Fruit fly (Drosophila melanogaster) whole organism, embryonic: ENCODE results near the gene Gos28.
A peak's percentile ranks its signal among the peaks of the same experiment; 100 is the strongest.

Source experiments
- Atf6 ChIP-seq: fragments of 200-800 bp; sonication (Bioruptor generic); IDR thresholded peaks from 2 replicates; pipeline ENCODE4 v1.3.6; 2022; ENCODE audit warnings: missing biosample characterization, missing genetic modification characterization
- Bgb ChIP-seq: fragments of 200-800 bp; sonication (Bioruptor generic); IDR thresholded peaks from 2 replicates; pipeline ENCODE4 v1.3.6; 2022; ENCODE audit warnings: missing biosample characterization, missing genetic modification characterization; ENCODE audit not compliant: partially characterized antibody
- BtbVII ChIP-seq: fragments of 200-800 bp; sonication (Bioruptor generic); optimal IDR thresholded peaks from 3 replicates; lab custom pipeline; 2017; ENCODE audit warnings: missing biosample characterization, mild to moderate bottlenecking, missing genetic modification characterization
- CG10543 ChIP-seq: fragments of 200-800 bp; sonication (Bioruptor generic); optimal IDR thresholded peaks from 3 replicates; lab custom pipeline; 2017; ENCODE audit warnings: missing biosample characterization, mild to moderate bottlenecking, missing genetic modification characterization, moderate library complexity
- CG11695 ChIP-seq: fragments of 200-800 bp; sonication (Bioruptor generic); IDR thresholded peaks from 3 replicates; pipeline ENCODE4 v1.3.6; 2022; ENCODE audit warnings: missing biosample characterization, missing genetic modification characterization
- CG13424 ChIP-seq: fragments of 200-800 bp; sonication (Bioruptor generic); optimal IDR thresholded peaks from 2 replicates; lab custom pipeline; 2019; ENCODE audit warnings: missing biosample characterization, mild to moderate bottlenecking, missing genetic modification characterization, moderate library complexity
- CG14050 ChIP-seq: fragments of 200-800 bp; sonication (Bioruptor generic); IDR thresholded peaks from 3 replicates; pipeline ENCODE4 v1.3.6; 2022; ENCODE audit warnings: missing biosample characterization, missing genetic modification characterization
- CG15011 ChIP-seq: fragments of 200-800 bp; sonication (Bioruptor generic); optimal IDR thresholded peaks from 3 replicates; lab custom pipeline; 2018; ENCODE audit warnings: missing biosample characterization, mild to moderate bottlenecking, missing genetic modification characterization
- CG1529 ChIP-seq: fragments of 200-800 bp; sonication (Bioruptor generic); optimal IDR thresholded peaks from 3 replicates; lab custom pipeline; 2018; ENCODE audit warnings: missing biosample characterization, missing genetic modification characterization
- CG15601 ChIP-seq: fragments of 200-800 bp; sonication (Bioruptor generic); optimal IDR thresholded peaks from 3 replicates; lab custom pipeline; 2019; ENCODE audit warnings: missing biosample characterization, mild to moderate bottlenecking, missing genetic modification characterization, moderate library complexity
- CG17186 ChIP-seq: fragments of 200-800 bp; sonication (Bioruptor generic); optimal IDR thresholded peaks from 3 replicates; lab custom pipeline; 2017; ENCODE audit warnings: missing biosample characterization, missing genetic modification reagents, missing genetic modification characterization
- CG1832 ChIP-seq: fragments of 200-800 bp; sonication (Bioruptor generic); optimal IDR thresholded peaks from 2 replicates; lab custom pipeline; 2017; ENCODE audit warnings: missing biosample characterization, mild to moderate bottlenecking, missing genetic modification characterization, inconsistent platforms
- CG31441 ChIP-seq: fragments of 200-800 bp; sonication (Bioruptor generic); IDR thresholded peaks from 2 replicates; pipeline ENCODE4 v1.3.6; 2022; ENCODE audit warnings: missing biosample characterization, missing genetic modification characterization
- CG4360 ChIP-seq: fragments of 200-800 bp; sonication (Bioruptor generic); IDR thresholded peaks from 2 replicates; pipeline ENCODE4 v1.3.6; 2022; ENCODE audit warnings: missing biosample characterization, missing genetic modification characterization
- CG5953 ChIP-seq: fragments of 200-800 bp; sonication (Bioruptor generic); IDR thresholded peaks from 2 replicates; pipeline ENCODE4 v1.3.6; 2022; ENCODE audit warnings: missing biosample characterization, missing genetic modification characterization
- CG6272 ChIP-seq: fragments of 200-800 bp; sonication (Bioruptor generic); IDR thresholded peaks from 2 replicates; pipeline ENCODE4 v1.3.6; 2022; ENCODE audit warnings: missing biosample characterization, missing genetic modification characterization
- CG6683 ChIP-seq: fragments of 200-800 bp; sonication (Bioruptor generic); optimal IDR thresholded peaks from 2 replicates; lab custom pipeline; 2017; ENCODE audit warnings: missing biosample characterization, mild to moderate bottlenecking, missing genetic modification characterization, missing genetic modification reagents
- CG6813 ChIP-seq: fragments of 200-800 bp; sonication (Bioruptor generic); optimal IDR thresholded peaks from 2 replicates; lab custom pipeline; 2017; ENCODE audit warnings: missing biosample characterization, missing genetic modification characterization, mild to moderate bottlenecking, moderate library complexity, missing genetic modification reagents
- CG9609 ChIP-seq: fragments of 200-800 bp; sonication (Bioruptor generic); optimal IDR thresholded peaks from 3 replicates; lab custom pipeline; 2016; ENCODE audit warnings: missing biosample characterization, missing genetic modification characterization
- Dad ChIP-seq: fragments of 200-800 bp; sonication (Bioruptor generic); optimal IDR thresholded peaks from 3 replicates; lab custom pipeline; 2016; ENCODE audit warnings: missing biosample characterization, missing genetic modification characterization
- Dll ChIP-seq: fragments of 200-800 bp; sonication (Bioruptor generic); IDR thresholded peaks from 4 replicates; pipeline ENCODE4 v1.3.6; 2022; ENCODE audit warnings: missing biosample characterization, missing genetic modification characterization; ENCODE audit not compliant: partially characterized antibody
- Drgx ChIP-seq: fragments of 200-800 bp; sonication (Bioruptor generic); IDR thresholded peaks from 2 replicates; pipeline ENCODE4 v1.3.6; 2022; ENCODE audit warnings: missing biosample characterization, missing genetic modification characterization
- ERR ChIP-seq: fragments of 200-800 bp; sonication (Bioruptor generic); optimal IDR thresholded peaks from 2 replicates; lab custom pipeline; 2016; ENCODE audit warnings: missing biosample characterization, missing genetic modification characterization
- Elba2 ChIP-seq: fragments of 200-800 bp; sonication (Bioruptor generic); optimal IDR thresholded peaks from 3 replicates; lab custom pipeline; 2016; ENCODE audit warnings: missing biosample characterization, missing genetic modification characterization
- HHEX ChIP-seq: fragments of 200-800 bp; sonication (Bioruptor generic); optimal IDR thresholded peaks from 3 replicates; lab custom pipeline; 2017; ENCODE audit warnings: missing biosample characterization, mild to moderate bottlenecking, missing genetic modification characterization, missing genetic modification reagents
- HLH54F ChIP-seq: fragments of 200-800 bp; sonication (Bioruptor generic); optimal IDR thresholded peaks from 3 replicates; lab custom pipeline; 2016; ENCODE audit warnings: missing biosample characterization, missing genetic modification characterization
- Hmx ChIP-seq: fragments of 200-800 bp; sonication (Bioruptor generic); optimal IDR thresholded peaks from 2 replicates; lab custom pipeline; 2016; ENCODE audit warnings: missing biosample characterization, missing genetic modification characterization
- Mrtf ChIP-seq: fragments of 200-800 bp; sonication (Bioruptor generic); IDR thresholded peaks from 3 replicates; pipeline ENCODE4 v1.3.6; 2022; ENCODE audit warnings: missing biosample characterization, missing genetic modification characterization
- Oaz ChIP-seq: fragments of 200-800 bp; sonication (Bioruptor generic); IDR thresholded peaks from 2 replicates; pipeline ENCODE4 v1.3.6; 2022; ENCODE audit warnings: missing biosample characterization, missing genetic modification characterization
- Side ChIP-seq: fragments of 200-800 bp; sonication (Bioruptor generic); optimal IDR thresholded peaks from 2 replicates; lab custom pipeline; 2016; ENCODE audit warnings: missing biosample characterization, missing genetic modification characterization
- amos ChIP-seq: fragments of 200-800 bp; sonication (Bioruptor generic); IDR thresholded peaks from 2 replicates; pipeline ENCODE4 v1.3.6; 2022; ENCODE audit warnings: missing biosample characterization, missing genetic modification characterization; ENCODE audit not compliant: partially characterized antibody
- cas ChIP-seq: fragments of 200-800 bp; sonication (Bioruptor generic); IDR thresholded peaks from 2 replicates; pipeline ENCODE4 v1.3.6; 2022; ENCODE audit warnings: missing biosample characterization, missing genetic modification characterization
- fd96Cb ChIP-seq: fragments of 200-800 bp; sonication (Bioruptor generic); optimal IDR thresholded peaks from 2 replicates; lab custom pipeline; 2018; ENCODE audit warnings: missing biosample characterization, mild to moderate bottlenecking, missing genetic modification characterization, moderate library complexity
- grau ChIP-seq: fragments of 200-800 bp; optimal IDR thresholded peaks from 3 replicates; lab custom pipeline; 2019; ENCODE audit warnings: missing biosample characterization, mild to moderate bottlenecking, missing genetic modification characterization, moderate library complexity
- gt ChIP-seq: fragments of 200-800 bp; sonication (Bioruptor generic); IDR thresholded peaks from 2 replicates; pipeline ENCODE4 v1.3.6; 2022; ENCODE audit warnings: missing biosample characterization, missing genetic modification characterization
- kay ChIP-seq: fragments of 200-800 bp; sonication (Bioruptor generic); optimal IDR thresholded peaks from 2 replicates; lab custom pipeline; 2016; ENCODE audit warnings: missing biosample characterization, missing genetic modification characterization
- maf-S ChIP-seq: fragments of 200-800 bp; sonication (Bioruptor generic); optimal IDR thresholded peaks from 2 replicates; lab custom pipeline; 2016; ENCODE audit warnings: missing biosample characterization, missing genetic modification characterization
- odd ChIP-seq: fragments of 200-800 bp; sonication (Bioruptor generic); optimal IDR thresholded peaks from 2 replicates; lab custom pipeline; 2017; ENCODE audit warnings: missing biosample characterization, mild to moderate bottlenecking, missing genetic modification characterization
- pho ChIP-seq: fragments of 200-800 bp; sonication (Bioruptor generic); optimal IDR thresholded peaks from 2 replicates; lab custom pipeline; 2016; ENCODE audit warnings: missing biosample characterization, missing genetic modification characterization
- pum ChIP-seq: fragments of 200-800 bp; sonication (Bioruptor generic); optimal IDR thresholded peaks from 2 replicates; lab custom pipeline; 2016; ENCODE audit warnings: missing biosample characterization, missing genetic modification characterization
- ranshi ChIP-seq: fragments of 200-800 bp; sonication (Bioruptor generic); IDR thresholded peaks from 2 replicates; pipeline ENCODE4 v1.3.6; 2022; ENCODE audit warnings: missing biosample characterization, missing genetic modification characterization
- sc ChIP-seq, 3 experiments: fragments of >200 bp in 2 of 3; fragments of 200-800 bp in 1 of 3; sonication (Bioruptor generic) in 1 of 3; optimal IDR thresholded peaks; 2 replicates in 2 of 3; 3 replicates in 1 of 3; lab custom pipeline; 2017; ENCODE audit warnings: mild to moderate bottlenecking in 1 of 3, missing biosample characterization in 1 of 3, missing genetic modification characterization in 1 of 3, missing genetic modification reagents in 1 of 3
- shn ChIP-seq: fragments of 200-800 bp; sonication (Bioruptor generic); optimal IDR thresholded peaks from 3 replicates; lab custom pipeline; 2016; ENCODE audit warnings: missing biosample characterization, missing genetic modification characterization
- sob ChIP-seq: fragments of 200-800 bp; sonication (Bioruptor generic); IDR thresholded peaks from 2 replicates; pipeline ENCODE4 v1.3.6; 2022; ENCODE audit warnings: missing biosample characterization, missing genetic modification characterization
- sug ChIP-seq: fragments of 200-800 bp; optimal IDR thresholded peaks from 2 replicates; lab custom pipeline; 2019; ENCODE audit warnings: missing biosample characterization, mild to moderate bottlenecking, missing genetic modification characterization, moderate library complexity
- tio ChIP-seq: fragments of 200-800 bp; sonication (Bioruptor generic); optimal IDR thresholded peaks from 2 replicates; lab custom pipeline; 2017; ENCODE audit warnings: missing biosample characterization, missing genetic modification characterization, inconsistent platforms
- tll ChIP-seq, 2 experiments: fragments of 200-800 bp in 1 of 2; fragments of >200 bp in 1 of 2; sonication (Bioruptor generic) in 1 of 2; optimal IDR thresholded peaks; 2 replicates each; lab custom pipeline; 2017 to 2019; ENCODE audit warnings: missing biosample characterization in 2 of 2, missing genetic modification characterization in 2 of 2, mild to moderate bottlenecking in 1 of 2, moderate library complexity in 1 of 2
- trh ChIP-seq: fragments of 200-800 bp; sonication (Bioruptor generic); optimal IDR thresholded peaks from 2 replicates; lab custom pipeline; 2016; ENCODE audit warnings: missing biosample characterization, missing genetic modification characterization
- wor ChIP-seq: fragments of 200-800 bp; sonication (Bioruptor generic); IDR thresholded peaks from 2 replicates; pipeline ENCODE4 v1.3.6; 2022; ENCODE audit warnings: missing biosample characterization, missing genetic modification characterization

Gos28 gene

DNA sequence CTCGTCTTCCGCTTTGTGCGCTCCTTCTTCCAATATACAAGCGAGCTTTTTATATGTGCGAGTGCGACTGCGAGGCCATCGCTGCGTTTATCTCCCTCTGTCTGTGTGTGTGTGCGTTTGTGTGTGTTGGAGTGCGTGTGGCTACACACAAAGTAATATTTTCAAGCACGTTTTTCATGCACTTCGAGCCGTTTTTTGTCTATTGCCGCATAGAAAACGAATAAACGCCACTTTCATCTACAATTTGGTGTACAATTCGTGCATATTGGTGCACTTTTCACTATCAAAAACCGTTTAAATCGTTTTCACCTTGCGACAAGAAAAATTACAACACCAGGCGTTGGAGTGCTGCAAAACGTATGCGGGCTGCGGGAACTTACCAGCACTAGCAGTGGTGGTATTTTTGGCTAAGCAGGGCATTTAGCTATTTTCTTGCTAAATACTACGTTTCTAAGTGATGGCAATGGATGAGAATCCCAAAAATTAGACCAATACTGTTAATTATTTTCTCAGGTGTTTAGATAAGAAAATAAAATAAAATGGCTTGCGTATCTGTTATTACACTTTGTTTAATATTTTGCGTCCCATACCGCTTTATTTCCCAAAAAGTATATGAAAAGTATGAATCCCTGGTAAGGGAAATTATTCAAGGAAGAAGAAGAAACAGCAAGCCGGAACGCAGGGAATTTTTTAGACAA is 4.4 kb upstream of the Gos28 start, which contains the start of the genes CG31224 and CstF64 (continued):
- TF ChIP-seq CG5953 (GFP tag; lab: Robert Waterston, UW) (peak; percentile 55; the same call in 1 of the 2 replicates), HLH54F (GFP tag; lab: Kevin White, UChicago) (peak; percentile 94), trh (GFP tag; lab: Kevin White, UChicago) (peak; percentile 58), wor (GFP tag; lab: Robert Waterston, UW) (peak; percentile 71), CG15601 (tag; lab: Kevin White, UChicago) (peak; percentile 74), sc (optimal IDR thresholded peaks at IDR 0.05; lab: Kevin White, UChicago) (no peak), sc (GFP tag; optimal IDR thresholded peaks at IDR 0.05; lab: Kevin White, UChicago) (peak; percentile 74), kay (peak; percentile 71), CG1529 (GFP tag; lab: Kevin White, UChicago) (no peak), BtbVII (no peak), Hmx (peak; percentile 64), CG13424 (tag; lab: Kevin White, UChicago) (peak; percentile 83), amos (GFP tag; lab: Robert Waterston, UW) (peak; percentile 35; the same call in 1 of the 2 replicates), Elba2 (GFP tag; lab: Kevin White, UChicago) (peak; percentile 67), Mrtf (GFP tag; lab: Robert Waterston, UW) (peak; percentile 63; the same call in 2 of the 3 replicates), Bgb (GFP tag; lab: Robert Waterston, UW) (no peak), ERR (GFP tag; lab: Kevin White, UChicago) (peak; percentile 85), CG6813 (peak; percentile 11), CG15011 (GFP tag; lab: Kevin White, UChicago) (no peak), Dad (GFP tag; lab: Kevin White, UChicago) (peak; percentile 80), CG6683 (peak; percentile 59), pum (GFP tag; lab: Kevin White, UChicago) (peak; percentile 88), pho (GFP tag; lab: Kevin White, UChicago) (peak; percentile 90), tll (GFP tag; optimal IDR thresholded peaks at IDR 0.05; lab: Kevin White, UChicago) (no peak), Oaz (peak; percentile 63; the same call in 1 of the 2 replicates), CG9609 (GFP tag; lab: Kevin White, UChicago) (peak; percentile 83), odd (no peak), Side (peak; percentile 83), CG1832 (GFP tag; lab: Kevin White, UChicago) (peak; percentile 48), cas (GFP tag; lab: Robert Waterston, UW) (peak; percentile 51; the same call in 1 of the 2 replicates), CG10543 (GFP tag; lab: Kevin White, UChicago) (peak; percentile 85), CG4360 (GFP tag; lab: Robert Waterston, UW) (no peak), CG11695 (peak; percentile 65), Atf6 (peak; percentile 73), CG31441 (GFP tag; lab: Robert Waterston, UW) (no peak; the same call in 1 of the 2 replicates), maf-S (GFP tag; lab: Kevin White, UChicago) (peak; percentile 65), sug (tag; lab: Kevin White, UChicago) (peak; percentile 83), HHEX (GFP tag; lab: Kevin White, UChicago) (peak; percentile 85), tio (GFP tag; lab: Kevin White, UChicago) (no peak), Dll (GFP tag; lab: Robert Waterston, UW) (0 out of 4 replicates have a peak, but pooled peaks have one; percentile 28), sob (GFP tag; lab: Robert Waterston, UW) (peak; percentile 85), fd96Cb (tag; lab: Kevin White, UChicago) (peak; percentile 79), CG14050 (peak; percentile 70), CG6272 (GFP tag; lab: Robert Waterston, UW) (peak; percentile 81), Drgx (GFP tag; lab: Robert Waterston, UW) (peak; percentile 63), ranshi (GFP tag; lab: Robert Waterston, UW) (peak; percentile 84), grau (peak; percentile 81), CG17186 (peak; percentile 66), shn (GFP tag; lab: Kevin White, UChicago) (peak; percentile 89), gt (GFP tag; lab: Robert Waterston, UW) (peak; percentile 41; the same call in 1 of the 2 replicates)
